Fruit fly (Drosophila melanogaster): ENCODE measurements around the gene UGP.

Gene UGP

DNA sequence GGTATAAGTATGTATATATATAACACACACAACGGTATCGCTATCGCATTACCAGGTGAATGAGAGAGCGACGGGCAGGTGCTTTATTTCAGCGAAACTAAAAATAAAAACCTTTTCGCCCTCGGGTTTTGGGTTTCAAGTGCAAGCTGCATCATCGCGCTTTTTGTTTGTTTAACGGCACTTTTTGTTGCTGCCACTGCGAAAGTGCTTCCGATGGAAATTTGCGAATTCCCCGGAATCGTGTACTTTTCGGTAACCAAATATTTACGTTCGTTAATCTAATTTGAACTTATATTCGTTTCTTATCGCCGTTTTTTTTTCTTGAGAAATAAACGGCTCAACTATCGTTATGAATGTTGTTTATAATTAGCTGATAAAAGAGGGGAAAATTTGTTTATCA, 37.3 kb upstream of the UGP start:
- no peak for TF ChIP-seq ttk (optimal IDR thresholded peaks at IDR 0.05)
- TF ChIP-seq insv (optimal IDR thresholded peaks at IDR 0.05) = no peak
- no peak for TF ChIP-seq Sin3A (optimal IDR thresholded peaks at IDR 0.05)
- TF ChIP-seq Myc (optimal IDR thresholded peaks at IDR 0.05) = no peak
- TF ChIP-seq psq (optimal IDR thresholded peaks at IDR 0.05) = no peak
- no peak for TF ChIP-seq h (optimal IDR thresholded peaks at IDR 0.05)

DNA sequence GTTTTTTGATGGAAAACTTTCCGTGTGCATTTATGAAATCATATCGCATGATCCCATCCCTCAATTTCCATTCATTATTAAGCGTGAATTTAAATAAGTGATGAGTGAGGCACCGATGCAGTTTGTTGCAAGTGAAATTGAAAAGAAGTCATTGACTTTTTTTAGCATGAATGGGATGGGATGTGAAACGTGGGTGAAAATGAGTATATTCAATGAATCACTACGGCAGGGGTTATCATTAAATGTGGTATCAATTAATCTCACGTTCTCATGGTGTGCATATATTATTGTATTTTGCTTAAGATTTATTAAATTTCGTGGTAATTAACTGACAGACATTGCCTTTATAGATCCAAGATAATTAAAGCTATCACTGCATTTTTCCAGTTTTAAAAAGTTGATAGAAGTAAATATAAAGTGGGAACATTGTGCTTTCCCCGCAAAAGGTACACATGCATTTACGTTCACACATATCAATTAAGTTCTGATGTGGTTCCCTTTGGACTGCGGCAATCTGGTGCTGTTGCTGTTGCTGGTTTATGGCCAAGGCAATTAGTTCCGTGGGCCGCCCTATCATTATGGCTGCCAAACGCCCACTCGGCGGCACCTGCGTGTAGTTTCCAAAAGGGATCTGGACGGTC, 32.7 kb upstream of the UGP start:
- TF ChIP-seq psq (optimal IDR thresholded peaks at IDR 0.05) (no peak), Sin3A (optimal IDR thresholded peaks at IDR 0.05) (no peak), h (optimal IDR thresholded peaks at IDR 0.05) (no peak), ttk (optimal IDR thresholded peaks at IDR 0.05) (no peak), Myc (optimal IDR thresholded peaks at IDR 0.05) (no peak), insv (optimal IDR thresholded peaks at IDR 0.05) (no peak)

DNA sequence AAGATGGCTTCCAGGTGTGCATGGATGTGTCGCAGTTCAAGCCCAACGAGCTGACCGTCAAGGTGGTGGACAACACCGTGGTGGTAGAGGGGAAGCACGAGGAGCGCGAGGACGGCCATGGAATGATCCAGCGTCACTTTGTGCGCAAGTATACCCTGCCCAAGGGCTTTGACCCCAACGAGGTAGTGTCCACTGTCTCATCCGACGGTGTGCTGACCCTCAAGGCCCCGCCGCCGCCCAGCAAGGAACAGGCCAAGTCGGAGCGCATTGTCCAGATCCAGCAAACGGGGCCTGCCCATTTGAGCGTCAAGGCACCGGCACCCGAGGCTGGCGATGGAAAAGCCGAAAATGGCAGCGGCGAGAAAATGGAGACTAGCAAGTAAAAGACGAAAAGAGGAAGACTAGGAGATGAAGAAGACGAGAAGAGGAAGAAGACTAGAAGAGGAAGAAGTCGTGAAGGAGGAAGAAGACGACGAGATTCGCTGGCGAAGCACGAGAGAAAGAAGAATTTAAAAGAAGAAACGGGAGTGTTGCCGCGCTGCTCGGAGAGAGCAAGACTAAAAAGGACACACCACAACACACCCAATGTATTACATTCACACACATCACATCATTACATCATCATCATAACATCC, 25.8 kb upstream of the UGP start:
- TF ChIP-seq psq (optimal IDR thresholded peaks at IDR 0.05) (no peak), ttk (optimal IDR thresholded peaks at IDR 0.05) (no peak), Sin3A (optimal IDR thresholded peaks at IDR 0.05) (no peak), Myc (optimal IDR thresholded peaks at IDR 0.05) (no peak), insv (optimal IDR thresholded peaks at IDR 0.05) (no peak), h (optimal IDR thresholded peaks at IDR 0.05) (no peak)

DNA sequence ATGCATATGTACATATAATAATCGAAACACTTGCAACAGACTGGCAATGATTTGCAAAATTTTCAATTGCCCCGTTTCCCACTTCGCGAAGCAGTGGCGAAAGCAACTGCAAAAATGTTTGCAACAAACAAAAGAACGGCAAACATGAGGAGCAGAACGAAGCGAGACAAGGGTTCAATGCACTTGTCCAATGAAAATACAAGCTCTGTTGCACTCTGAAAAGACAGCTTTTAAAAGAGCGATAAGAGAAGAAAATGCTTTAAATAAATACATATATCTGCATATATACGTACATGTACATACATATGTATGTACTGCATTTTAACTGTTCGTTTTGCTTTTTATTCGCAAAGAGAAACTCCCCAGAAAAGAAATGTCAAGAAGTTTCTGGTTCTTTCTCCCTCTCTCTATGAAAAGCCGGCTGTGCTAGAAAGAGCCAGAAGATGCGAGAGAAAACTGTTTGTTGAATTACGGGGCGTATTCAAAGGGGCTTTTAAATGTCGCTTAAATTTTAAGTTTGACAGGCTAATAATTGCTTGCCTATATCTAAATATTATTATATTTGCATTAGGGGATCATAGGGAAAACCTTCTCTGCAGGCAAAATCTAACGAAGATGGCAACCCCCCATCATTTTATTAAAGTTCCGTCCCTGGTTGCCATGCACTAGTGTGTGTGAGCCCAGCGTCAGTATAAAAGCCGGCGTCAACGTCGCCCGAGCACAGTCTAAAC, 24.8 kb upstream of the UGP start, which contains the start of gene Hsp27:
Gene Hsp27 (plus strand): TSS at position 719 of the 731 bp plus-strand sequence.
- TF ChIP-seq insv (optimal IDR thresholded peaks at IDR 0.05) (no peak), ttk (optimal IDR thresholded peaks at IDR 0.05) (no peak), Sin3A (optimal IDR thresholded peaks at IDR 0.05) (no peak), psq (optimal IDR thresholded peaks at IDR 0.05) (no peak), Myc (optimal IDR thresholded peaks at IDR 0.05) (no peak), h (optimal IDR thresholded peaks at IDR 0.05) (no peak)

DNA sequence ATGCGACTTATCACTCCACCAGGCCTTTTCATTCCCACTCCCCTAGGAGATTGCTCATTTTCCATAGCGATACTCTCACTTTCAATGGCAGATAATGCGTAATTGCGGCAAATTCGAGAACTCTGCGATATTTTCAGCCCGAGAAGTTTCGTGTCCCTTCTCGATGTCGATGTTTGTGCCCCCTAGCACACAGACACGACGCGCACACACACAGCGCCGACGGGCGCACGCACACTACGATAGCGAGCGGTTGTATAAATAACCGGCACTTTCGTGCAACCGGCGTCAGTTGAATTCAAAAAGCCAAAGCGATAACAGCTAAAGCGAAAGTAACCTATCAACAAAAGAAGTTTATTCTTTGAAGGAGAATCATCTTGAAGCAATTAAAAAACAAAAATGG, 22.9 kb upstream of the UGP start, which contains the start of gene Hsp23:
Gene Hsp23 (plus strand): TSS at position 281 of the 400 bp plus-strand sequence.
- TF ChIP-seq h (optimal IDR thresholded peaks at IDR 0.05) (no peak), insv (optimal IDR thresholded peaks at IDR 0.05) (no peak), psq (optimal IDR thresholded peaks at IDR 0.05) (no peak), Sin3A (optimal IDR thresholded peaks at IDR 0.05) (no peak), Myc (optimal IDR thresholded peaks at IDR 0.05) (no peak), ttk (optimal IDR thresholded peaks at IDR 0.05) (no peak)

DNA sequence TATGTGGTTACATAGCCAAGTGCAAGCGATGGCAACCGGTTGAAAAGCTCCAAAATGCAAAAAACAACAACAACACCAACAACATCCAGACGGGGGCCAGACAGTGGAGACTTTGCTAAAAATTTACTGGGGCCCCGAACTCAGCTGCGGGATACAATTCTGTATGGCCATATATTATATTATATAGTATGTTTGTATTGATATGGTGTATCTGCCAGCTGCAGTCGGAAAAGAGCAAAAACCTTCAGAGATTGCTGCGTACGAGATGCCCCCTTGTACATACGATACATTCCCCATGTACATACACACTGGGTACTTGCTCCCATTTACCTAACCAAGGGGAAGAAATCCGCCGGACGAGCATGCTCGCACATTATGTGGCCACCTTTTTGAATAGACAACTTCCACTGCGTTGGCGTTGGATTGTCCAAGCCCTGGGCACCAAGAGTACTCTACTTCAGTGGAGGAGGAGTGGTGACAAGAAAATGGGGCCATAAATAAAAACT, 21.7 kb upstream of the UGP start:
- no peak for TF ChIP-seq insv (optimal IDR thresholded peaks at IDR 0.05)
- TF ChIP-seq Myc (optimal IDR thresholded peaks at IDR 0.05) = no peak
- no peak for TF ChIP-seq Sin3A (optimal IDR thresholded peaks at IDR 0.05)
- no peak for TF ChIP-seq ttk (optimal IDR thresholded peaks at IDR 0.05)
- no peak for TF ChIP-seq h (optimal IDR thresholded peaks at IDR 0.05)
- no peak for TF ChIP-seq psq (optimal IDR thresholded peaks at IDR 0.05)

DNA sequence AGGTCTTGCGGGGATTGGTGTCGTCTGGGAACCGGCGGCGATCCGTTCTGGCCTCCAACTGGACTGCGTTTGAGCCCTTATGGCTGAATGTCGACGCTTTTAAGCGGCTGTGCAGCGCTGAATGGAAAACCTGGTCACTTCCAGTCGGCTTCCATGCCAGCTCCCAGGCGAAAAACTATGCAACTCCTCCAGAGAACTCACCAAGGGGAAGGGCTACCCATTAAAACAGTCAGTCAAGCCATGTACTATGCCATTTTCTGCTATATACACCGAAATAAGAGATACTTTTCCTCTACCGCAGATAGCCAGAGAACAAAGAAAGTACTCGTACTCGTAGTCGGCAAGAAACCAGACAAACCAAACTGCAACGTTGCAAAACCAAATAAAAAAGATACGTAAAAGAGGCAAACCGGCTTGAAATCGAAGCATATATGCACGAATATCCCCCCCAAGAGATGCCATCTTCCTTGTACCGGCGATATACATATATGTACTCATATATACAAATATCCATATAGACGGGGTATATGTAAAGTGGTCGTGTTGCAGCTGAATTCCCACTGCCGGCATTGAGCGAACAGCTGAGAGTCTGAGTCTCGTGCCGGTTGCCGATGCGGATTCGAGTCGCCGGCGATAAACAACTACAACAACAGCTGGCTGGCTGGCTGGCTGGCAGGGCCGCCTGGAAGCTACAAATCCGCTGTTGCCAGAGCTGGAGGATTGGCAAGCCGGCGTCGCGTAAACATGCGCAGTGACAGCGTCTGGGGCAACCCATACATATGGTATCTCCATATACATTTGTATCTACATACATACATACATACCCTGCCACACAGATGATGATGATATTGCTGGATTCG, 21.0 kb upstream of the UGP start, which contains the start of gene Hsp67Ba:
Gene Hsp67Ba (minus strand): TSS at position 51 of the 860 bp plus-strand sequence.
- TF ChIP-seq Sin3A (optimal IDR thresholded peaks at IDR 0.05) (no peak), h (optimal IDR thresholded peaks at IDR 0.05) (no peak), insv (optimal IDR thresholded peaks at IDR 0.05) (no peak), ttk (optimal IDR thresholded peaks at IDR 0.05) (no peak), psq (optimal IDR thresholded peaks at IDR 0.05) (no peak), Myc (optimal IDR thresholded peaks at IDR 0.05) (no peak)

DNA sequence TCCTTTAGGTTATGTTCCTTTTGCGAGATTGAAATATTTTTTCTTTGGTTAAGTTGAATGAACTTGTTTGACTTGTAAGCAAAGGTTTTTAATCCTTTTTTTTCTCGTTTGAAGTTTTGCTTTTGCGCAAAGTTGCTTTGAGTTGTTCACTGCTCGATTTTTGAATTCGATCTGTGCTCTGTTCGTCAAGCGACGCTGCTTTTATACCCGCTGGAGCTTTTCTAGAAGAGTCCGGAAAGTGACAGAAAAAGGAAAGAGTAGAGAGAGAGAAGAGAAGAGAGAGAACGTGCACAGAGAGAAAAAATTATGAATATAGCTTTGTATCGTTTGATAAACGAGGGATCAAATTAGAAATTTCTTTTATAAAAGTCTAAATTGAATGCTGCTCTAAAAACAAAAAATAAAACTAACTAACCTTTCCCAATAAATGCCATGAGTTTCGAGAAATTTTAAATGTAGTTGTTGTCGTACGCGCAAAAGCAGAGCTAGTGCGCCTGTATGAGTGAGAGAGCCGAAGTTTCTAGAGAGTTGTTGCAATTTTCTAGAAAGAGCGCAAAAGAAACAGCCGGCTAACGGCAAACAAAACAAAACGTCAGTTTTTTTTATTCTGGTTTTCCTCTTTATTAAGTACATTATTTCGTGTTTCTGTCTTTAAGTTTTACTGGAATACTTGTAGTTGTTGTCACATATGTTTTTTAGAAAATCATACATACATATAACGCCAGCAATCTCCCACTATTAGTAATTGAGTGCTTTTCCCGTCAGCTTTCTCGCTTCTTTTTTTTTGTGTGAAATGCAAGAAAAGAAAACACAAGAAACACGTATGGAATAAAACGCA, 18.7 kb upstream of the UGP start, which contains the start of gene Hsp26:
Gene Hsp26 (minus strand): TSS at position 230 of the 838 bp plus-strand sequence.
- TF ChIP-seq insv (optimal IDR thresholded peaks at IDR 0.05) (no peak), psq (optimal IDR thresholded peaks at IDR 0.05) (no peak), Myc (optimal IDR thresholded peaks at IDR 0.05) (no peak), Sin3A (optimal IDR thresholded peaks at IDR 0.05) (no peak), h (optimal IDR thresholded peaks at IDR 0.05) (no peak), ttk (optimal IDR thresholded peaks at IDR 0.05) (no peak)

DNA sequence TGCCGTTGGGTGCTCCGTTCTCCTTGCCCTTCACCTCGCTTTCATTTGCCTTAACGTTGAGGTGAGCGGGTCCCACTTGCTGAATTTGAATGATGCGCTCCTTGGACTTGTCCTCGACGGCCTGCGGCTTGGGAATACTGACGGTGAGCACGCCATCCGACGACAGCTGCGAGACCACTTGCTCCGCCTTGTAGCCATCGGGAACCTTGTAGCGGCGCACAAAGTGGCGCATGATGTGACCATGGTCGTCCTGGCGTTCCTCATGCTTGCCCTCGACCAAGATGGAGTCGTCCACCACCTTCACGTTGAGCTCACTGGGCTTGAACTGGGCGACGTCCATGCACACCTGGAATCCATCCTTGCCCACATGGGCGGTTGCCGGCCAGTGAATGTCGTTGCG, 17.8 kb upstream of the UGP start:
- TF ChIP-seq Myc (optimal IDR thresholded peaks at IDR 0.05) = no peak
- no peak for TF ChIP-seq psq (optimal IDR thresholded peaks at IDR 0.05)
- no peak for TF ChIP-seq insv (optimal IDR thresholded peaks at IDR 0.05)
- no peak for TF ChIP-seq Sin3A (optimal IDR thresholded peaks at IDR 0.05)

DNA sequence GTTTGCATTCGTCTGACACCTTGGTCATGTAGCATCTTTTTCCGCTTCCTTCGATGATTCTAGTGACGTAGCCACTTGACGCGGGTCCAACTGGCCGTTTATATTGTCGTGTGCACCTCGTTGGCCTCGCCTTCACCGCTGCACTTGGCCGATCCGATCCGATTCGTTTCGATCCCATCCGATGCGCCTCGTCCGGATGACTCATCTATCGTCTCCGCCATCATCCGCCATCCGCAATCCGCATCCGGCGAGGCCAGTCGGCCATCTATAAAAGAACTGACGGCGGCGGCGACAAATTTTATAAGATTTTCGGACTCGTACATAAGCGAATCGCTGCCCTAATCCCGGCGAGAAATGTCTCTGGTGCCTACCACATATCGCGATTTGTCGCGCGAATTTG, 16.4 kb upstream of the UGP start, which contains the start of gene CG4461:
Gene CG4461 (plus strand): TSS at position 301 of the 400 bp plus-strand sequence.
- TF ChIP-seq Sin3A (optimal IDR thresholded peaks at IDR 0.05) (no peak), h (optimal IDR thresholded peaks at IDR 0.05) (no peak), Myc (optimal IDR thresholded peaks at IDR 0.05) (no peak), psq (optimal IDR thresholded peaks at IDR 0.05) (no peak), insv (optimal IDR thresholded peaks at IDR 0.05) (no peak), ttk (optimal IDR thresholded peaks at IDR 0.05) (no peak)

Data from Kc167 (cell line).